Fruit fly (Drosophila melanogaster): Measurements from ENCODE around the gene CG7300.

CG7300 gene

dm6 chr2L:10689221-10690034, 8.4 kb downstream of the CG7300 start, which contains the start of gene CG7294 (continued):
- TF ChIP-seq Ravus (GFP tag; IDR thresholded peaks at IDR 0.05) (no peak), oc (tag; optimal IDR thresholded peaks at IDR 0.05) (no peak), Nf-YC (tag; optimal IDR thresholded peaks at IDR 0.05) (no peak), CG2875 (GFP tag; optimal IDR thresholded peaks at IDR 0.05) (no peak), CG7556 (GFP tag; optimal IDR thresholded peaks at IDR 0.05) (peak; percentile 49), Six4 (GFP tag; optimal IDR thresholded peaks at IDR 0.05) (no peak), CG3281 (GFP tag; optimal IDR thresholded peaks at IDR 0.05) (peak; percentile 18), Hr51 (GFP tag; optimal IDR thresholded peaks at IDR 0.05) (peak in 1 of 2 experiments; percentile 28), da (GFP tag; optimal IDR thresholded peaks at IDR 0.05) (no peak), CG10267 (tag; optimal IDR thresholded peaks at IDR 0.05) (peak; percentile 38), twi (tag; optimal IDR thresholded peaks at IDR 0.05) (no peak), Ets65A (GFP tag) (no peak), maf-S (GFP tag; optimal IDR thresholded peaks at IDR 0.05) (no peak), CG34224 (GFP tag; IDR thresholded peaks at IDR 0.05; ENCODE audit: partially characterized antibody) (no peak), phol (tag; optimal IDR thresholded peaks at IDR 0.05) (peak; percentile 38), tio (GFP tag; optimal IDR thresholded peaks at IDR 0.05) (no peak), pfk (GFP tag; optimal IDR thresholded peaks at IDR 0.05) (no peak), CG14710 (tag; optimal IDR thresholded peaks at IDR 0.05) (peak; percentile 20), Drgx (GFP tag; IDR thresholded peaks at IDR 0.05) (no peak), Atf-2 (GFP tag; optimal IDR thresholded peaks at IDR 0.05) (no peak), E2f1 (GFP tag; IDR thresholded peaks at IDR 0.05) (no peak), sens (GFP tag) (no peak), Dek (tag; optimal IDR thresholded peaks at IDR 0.05) (peak; percentile 10), D19A (tag; optimal IDR thresholded peaks at IDR 0.05) (peak; percentile 45), trh (GFP tag; optimal IDR thresholded peaks at IDR 0.05) (no peak), sc (optimal IDR thresholded peaks at IDR 0.05) (no peak), sc (GFP tag; optimal IDR thresholded peaks at IDR 0.05) (no peak), mam (GFP tag; optimal IDR thresholded peaks at IDR 0.05) (no peak), lab (GFP tag; optimal IDR thresholded peaks at IDR 0.05) (no peak), grn (GFP tag; optimal IDR thresholded peaks at IDR 0.05) (peak; percentile 42), CG10321 (GFP tag; IDR thresholded peaks at IDR 0.05) (no peak), CG17361 (GFP tag; IDR thresholded peaks at IDR 0.05) (peak; percentile 66), CG17612 (GFP tag; IDR thresholded peaks at IDR 0.05) (no peak), CG34376 (GFP tag; optimal IDR thresholded peaks at IDR 0.05) (no peak), CG12071 (GFP tag; optimal IDR thresholded peaks at IDR 0.05) (no peak), cg (GFP tag; optimal IDR thresholded peaks at IDR 0.05) (no peak), HLHmδ (GFP tag; optimal IDR thresholded peaks at IDR 0.05) (no peak), CG13296 (GFP tag; optimal IDR thresholded peaks at IDR 0.05) (no peak), CG13624 (GFP tag; optimal IDR thresholded peaks at IDR 0.05) (no peak), TFAM (GFP tag; optimal IDR thresholded peaks at IDR 0.05) (no peak), Dad (GFP tag; optimal IDR thresholded peaks at IDR 0.05) (no peak), ap (GFP tag; IDR thresholded peaks at IDR 0.05) (no peak), Dp (GFP tag; optimal IDR thresholded peaks at IDR 0.05) (no peak), BtbVII (GFP tag; optimal IDR thresholded peaks at IDR 0.05) (no peak), CG11696 (GFP tag; IDR thresholded peaks at IDR 0.05) (no peak), tna (GFP tag; IDR thresholded peaks at IDR 0.05; ENCODE audit: partially characterized antibody) (no peak), CG6175 (GFP tag; IDR thresholded peaks at IDR 0.05) (no peak), CG17568 (GFP tag; optimal IDR thresholded peaks at IDR 0.05) (no peak), amos (GFP tag; IDR thresholded peaks at IDR 0.05; ENCODE audit: partially characterized antibody) (no peak), sima (GFP tag; optimal IDR thresholded peaks at IDR 0.05) (no peak)
